Fruit fly (Drosophila melanogaster): ENCODE data around the gene Cubn2.
A peak's percentile ranks its signal among the peaks of the same experiment; 100 is the strongest.

Cubn2 gene

dm6 chr3L:11833296-11833717 is 18.8 kb upstream of the Cubn2 start, which contains the start of gene CycA (continued):
- TF ChIP-seq CG9932 (GFP tag; IDR thresholded peaks at IDR 0.05) (no peak), CG13775 (GFP tag; optimal IDR thresholded peaks at IDR 0.05) (no peak), mam (GFP tag; optimal IDR thresholded peaks at IDR 0.05) (no peak), jumu (GFP tag; optimal IDR thresholded peaks at IDR 0.05) (no peak), BtbVII (GFP tag; optimal IDR thresholded peaks at IDR 0.05) (no peak), CG13123 (GFP tag; optimal IDR thresholded peaks at IDR 0.05) (no peak), CG6813 (GFP tag; optimal IDR thresholded peaks at IDR 0.05) (no peak), CG4360 (GFP tag; IDR thresholded peaks at IDR 0.05) (no peak), bsh (GFP tag; optimal IDR thresholded peaks at IDR 0.05) (no peak), Ets65A (GFP tag) (peak; percentile 83), lbe (GFP tag; optimal IDR thresholded peaks at IDR 0.05) (peak; percentile 8), slou (GFP tag; optimal IDR thresholded peaks at IDR 0.05) (no peak), CG30020 (tag; optimal IDR thresholded peaks at IDR 0.05) (peak; percentile 7), Dbx (GFP tag; IDR thresholded peaks at IDR 0.05) (no peak), gem (tag; optimal IDR thresholded peaks at IDR 0.05) (no peak), Awh (GFP tag; IDR thresholded peaks at IDR 0.05) (no peak), Trl (optimal IDR thresholded peaks at IDR 0.05) (no peak), Trl (GFP tag; optimal IDR thresholded peaks at IDR 0.05) (peak; percentile 7), tup (GFP tag; optimal IDR thresholded peaks at IDR 0.05) (no peak), CG18599 (GFP tag; optimal IDR thresholded peaks at IDR 0.05) (no peak), CG7963 (GFP tag; IDR thresholded peaks at IDR 0.05; ENCODE audit: partially characterized antibody) (peak; percentile 61; the same call in 1 of the 3 replicates), CG17829 (tag; optimal IDR thresholded peaks at IDR 0.05) (peak; percentile 47), CG4282 (GFP tag; optimal IDR thresholded peaks at IDR 0.05) (peak; percentile 26), CG10979 (tag; optimal IDR thresholded peaks at IDR 0.05) (no peak), stc (GFP tag; IDR thresholded peaks at IDR 0.05) (no peak), lilli (GFP tag; optimal IDR thresholded peaks at IDR 0.05) (peak; percentile 0), psq (GFP tag; optimal IDR thresholded peaks at IDR 0.05) (no peak), maf-S (GFP tag; optimal IDR thresholded peaks at IDR 0.05) (no peak), CG12071 (GFP tag; optimal IDR thresholded peaks at IDR 0.05) (no peak), bowl (GFP tag; IDR thresholded peaks at IDR 0.05) (no peak), sug (tag; optimal IDR thresholded peaks at IDR 0.05) (no peak), CoRest (tag; optimal IDR thresholded peaks at IDR 0.05) (peak; percentile 65), Bgb (GFP tag; IDR thresholded peaks at IDR 0.05; ENCODE audit: partially characterized antibody) (peak; percentile 92), Chrac-16 (GFP tag; optimal IDR thresholded peaks at IDR 0.05) (no peak), tap (tag; optimal IDR thresholded peaks at IDR 0.05) (no peak), sd (tag; optimal IDR thresholded peaks at IDR 0.05) (no peak), yki (optimal IDR thresholded peaks at IDR 0.05) (no peak), Dek (tag; optimal IDR thresholded peaks at IDR 0.05) (no peak), ci (GFP tag; IDR thresholded peaks at IDR 0.05) (no peak), Fer1 (GFP tag; optimal IDR thresholded peaks at IDR 0.05) (peak; percentile 37), CG3065 (GFP tag; optimal IDR thresholded peaks at IDR 0.05) (no peak), Atf-2 (GFP tag; optimal IDR thresholded peaks at IDR 0.05) (no peak), Gsc (GFP tag; IDR thresholded peaks at IDR 0.05) (no peak), Mes4 (GFP tag; optimal IDR thresholded peaks at IDR 0.05) (no peak), HLHmδ (GFP tag; optimal IDR thresholded peaks at IDR 0.05) (no peak), dmrt99B (tag; optimal IDR thresholded peaks at IDR 0.05) (no peak), onecut (GFP tag; IDR thresholded peaks at IDR 0.05) (no peak), Sox102F (GFP tag; optimal IDR thresholded peaks at IDR 0.05) (no peak), eve (GFP tag; optimal IDR thresholded peaks at IDR 0.05) (no peak), cg (GFP tag; optimal IDR thresholded peaks at IDR 0.05) (peak; percentile 93), BEAF-32 (GFP tag; optimal IDR thresholded peaks at IDR 0.05) (peak; percentile 93), MBD-R2 (GFP tag; IDR thresholded peaks at IDR 0.05) (peak; percentile 42)
